Fruit fly (Drosophila melanogaster) whole organism, pupa: ENCODE measurements around the gene CG32631.
A peak's percentile ranks its signal among the peaks of the same experiment; 100 is the strongest.

Source experiments
- CG10348 ChIP-seq: fragments of 200-800 bp; sonication (Bioruptor generic); IDR thresholded peaks from 2 replicates; pipeline ENCODE4 v1.3.6; 2022; ENCODE audit warnings: missing biosample characterization, missing genetic modification characterization
- CG12605 ChIP-seq: fragments of 200-800 bp; sonication (Bioruptor generic); IDR thresholded peaks from 2 replicates; pipeline ENCODE4 v1.3.6; 2022; ENCODE audit warnings: missing biosample characterization, missing genetic modification characterization
- CG13204 ChIP-seq: fragments of 200-800 bp; sonication (Bioruptor generic); optimal IDR thresholded peaks from 2 replicates; lab custom pipeline; 2018; ENCODE audit warnings: missing biosample characterization, mild to moderate bottlenecking, missing genetic modification characterization, moderate library complexity
- CG14655 ChIP-seq: fragments of 200-800 bp; sonication (Bioruptor generic); optimal IDR thresholded peaks from 3 replicates; lab custom pipeline; 2017; ENCODE audit warnings: mild to moderate bottlenecking, missing biosample characterization, missing genetic modification reagents, missing genetic modification characterization
- CG15710 ChIP-seq: fragments of 200-800 bp; sonication (Bioruptor generic); optimal IDR thresholded peaks from 2 replicates; lab custom pipeline; 2018; ENCODE audit warnings: missing biosample characterization, mild to moderate bottlenecking, missing genetic modification characterization, moderate library complexity
- CG17806 ChIP-seq: fragments of 200-800 bp; sonication (Bioruptor generic); optimal IDR thresholded peaks from 2 replicates; lab custom pipeline; 2018; ENCODE audit warnings: missing biosample characterization, mild to moderate bottlenecking, missing genetic modification characterization, moderate library complexity
- CG32121 ChIP-seq: fragments of 200-800 bp; sonication (Bioruptor generic); IDR thresholded peaks from 2 replicates; pipeline ENCODE4 v1.3.6; 2022; ENCODE audit warnings: missing biosample characterization, missing genetic modification characterization
- CG34367 ChIP-seq: fragments of 200-800 bp; sonication (Bioruptor generic); optimal IDR thresholded peaks from 2 replicates; lab custom pipeline; 2018; ENCODE audit warnings: missing biosample characterization, mild to moderate bottlenecking, missing genetic modification characterization
- CG4496 ChIP-seq: fragments of 200-800 bp; sonication (Bioruptor generic); IDR thresholded peaks from 3 replicates; pipeline ENCODE4 v1.3.6; 2022; ENCODE audit warnings: missing biosample characterization, missing genetic modification characterization
- CG8159 ChIP-seq: fragments of 200-800 bp; sonication (Bioruptor generic); optimal IDR thresholded peaks from 3 replicates; lab custom pipeline; 2018; ENCODE audit warnings: missing biosample characterization, mild to moderate bottlenecking, missing genetic modification characterization, moderate library complexity
- CG8301 ChIP-seq: fragments of 200-800 bp; sonication (Bioruptor generic); optimal IDR thresholded peaks from 2 replicates; lab custom pipeline; 2018; ENCODE audit warnings: missing biosample characterization, mild to moderate bottlenecking, missing genetic modification characterization
- CG9948 ChIP-seq: fragments of 200-800 bp; sonication (Bioruptor generic); optimal IDR thresholded peaks from 2 replicates; lab custom pipeline; 2018; ENCODE audit warnings: missing biosample characterization, mild to moderate bottlenecking, missing genetic modification characterization, moderate library complexity
- D1 ChIP-seq: fragments of 200-800 bp; sonication (Bioruptor generic); optimal IDR thresholded peaks from 2 replicates; lab custom pipeline; 2018; ENCODE audit warnings: missing biosample characterization, mild to moderate bottlenecking, missing genetic modification characterization, moderate library complexity
- EcR ChIP-seq: fragments of 200-800 bp; sonication (Bioruptor generic); optimal IDR thresholded peaks from 3 replicates; lab custom pipeline; 2019; ENCODE audit warnings: missing biosample characterization, missing genetic modification characterization, mild to moderate bottlenecking, moderate library complexity, missing genetic modification reagents
- Ets98B ChIP-seq: fragments of 200-800 bp; sonication (Bioruptor generic); IDR thresholded peaks from 2 replicates; pipeline ENCODE4 v1.3.6; 2022; ENCODE audit warnings: missing biosample characterization, missing genetic modification characterization
- Pif1A ChIP-seq: fragments of 200-800 bp; sonication (Bioruptor generic); optimal IDR thresholded peaks from 3 replicates; lab custom pipeline; 2016; ENCODE audit warnings: missing biosample characterization, missing genetic modification characterization
- Pif1B ChIP-seq: fragments of 200-800 bp; sonication (Bioruptor generic); optimal IDR thresholded peaks from 3 replicates; lab custom pipeline; 2016; ENCODE audit warnings: missing biosample characterization, missing genetic modification characterization
- Snoo ChIP-seq: fragments of 200-800 bp; sonication (Bioruptor generic); optimal IDR thresholded peaks from 3 replicates; lab custom pipeline; 2017; ENCODE audit warnings: missing biosample characterization, mild to moderate bottlenecking, missing genetic modification characterization, inconsistent platforms
- fd96Ca ChIP-seq: fragments of 200-800 bp; sonication (Bioruptor generic); IDR thresholded peaks from 3 replicates; pipeline ENCODE4 v1.3.6; 2022; ENCODE audit warnings: missing biosample characterization, missing genetic modification characterization
- gl ChIP-seq: fragments of 200-800 bp; sonication (Bioruptor generic); optimal IDR thresholded peaks from 2 replicates; lab custom pipeline; 2018; ENCODE audit warnings: missing biosample characterization, mild to moderate bottlenecking, missing genetic modification characterization
- rn ChIP-seq: fragments of 200-800 bp; sonication (Bioruptor generic); IDR thresholded peaks from 2 replicates; pipeline ENCODE4 v1.3.6; 2022; ENCODE audit warnings: missing biosample characterization, missing genetic modification characterization

CG32631 gene

DNA sequence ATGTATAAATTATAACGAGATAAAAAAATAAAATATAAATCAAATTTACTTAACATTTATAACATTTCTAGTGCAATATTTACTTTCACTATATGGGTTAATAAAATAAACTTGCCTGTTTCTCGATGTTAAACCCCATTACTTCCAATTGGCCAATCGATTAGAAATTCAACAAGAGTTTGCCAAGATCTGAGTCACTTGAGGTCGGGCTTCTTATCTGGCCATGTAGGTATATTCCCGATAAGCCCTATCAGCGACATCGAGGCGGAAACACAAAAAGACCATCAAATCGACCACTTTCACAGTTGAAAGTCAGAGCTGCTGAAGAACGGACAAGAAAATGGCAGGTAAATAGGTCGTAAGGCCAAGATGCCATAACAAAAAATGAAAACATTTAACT is 5.1 kb downstream of the CG32631 start, which contains the start of gene CG32633:
CG32633 (plus strand) TSS at position 301 of the 400 bp plus-strand sequence.
- TF ChIP-seq Pif1B (no peak), EcR (GFP tag; lab: Kevin White, UChicago) (no peak), CG12605 (GFP tag; lab: Robert Waterston, UW) (no peak), CG8159 (tag; lab: Kevin White, UChicago) (no peak), gl (tag; lab: Kevin White, UChicago) (no peak)
- TF ChIP-seq, all 21 proteins: peak for 0

- TF ChIP-seq D1, result no peak
These were observed 6.8 kb downstream of the CG32631 start for dm6 chrX:13563042-13563441.

dm6 chrX:13563483-13564443 is 7.5 kb downstream of the CG32631 start, which contains the start of the genes CG46311 and Tpst:
Gene CG46311 (plus strand): TSS chrX:13563823.
Gene Tpst (plus strand): TSS chrX:13563823.
- peak; percentile 15 for TF ChIP-seq Snoo
- TF ChIP-seq D1, result no peak
- peak; percentile 22 for TF ChIP-seq EcR (GFP tag; lab: Kevin White, UChicago)
- TF ChIP-seq CG4496 (GFP tag; lab: Robert Waterston, UW), result peak; percentile 41; the same call in 2 of the 3 replicates
- peak; percentile 63; the same call in 1 of the 2 replicates for TF ChIP-seq CG12605 (GFP tag; lab: Robert Waterston, UW)
- TF ChIP-seq CG13204 (GFP tag; lab: Kevin White, UChicago), result peak; percentile 23

dm6 chrX:13565490-13566156 is 9.4 kb downstream of the CG32631 start:
- TF ChIP-seq Ets98B (GFP tag; lab: Robert Waterston, UW), result peak; percentile 55
- no peak for TF ChIP-seq D1
- TF ChIP-seq EcR (GFP tag; lab: Kevin White, UChicago), result no peak
- no peak for TF ChIP-seq gl (tag; lab: Kevin White, UChicago)
- TF ChIP-seq Pif1B, result no peak
- TF ChIP-seq rn, result no peak
- no peak for TF ChIP-seq CG32121 (GFP tag; lab: Robert Waterston, UW)
- peak; percentile 14 for TF ChIP-seq CG9948 (tag; lab: Kevin White, UChicago)
- TF ChIP-seq CG14655 (GFP tag; lab: Kevin White, UChicago), result peak; percentile 51
- peak; percentile 34 for TF ChIP-seq CG15710 (tag; lab: Kevin White, UChicago)
- TF ChIP-seq CG8301, result peak; percentile 21
- no peak for TF ChIP-seq Pif1A
- peak; percentile 13 for TF ChIP-seq CG8159 (tag; lab: Kevin White, UChicago)
- TF ChIP-seq CG10348 (GFP tag; lab: Robert Waterston, UW), result no peak
- TF ChIP-seq fd96Ca (GFP tag; lab: Robert Waterston, UW), result no peak
- TF ChIP-seq CG4496 (GFP tag; lab: Robert Waterston, UW), result no peak
- TF ChIP-seq CG34367 (tag; lab: Kevin White, UChicago), result no peak
- TF ChIP-seq, all 21 proteins: peak for 6

dm6 chrX:13568127-13568526 is 11.9 kb downstream of the CG32631 start:
- TF ChIP-seq Pif1B (peak; percentile 58), CG34367 (tag; lab: Kevin White, UChicago) (no peak), Ets98B (GFP tag; lab: Robert Waterston, UW) (peak; percentile 25; the same call in 1 of the 2 replicates), CG9948 (tag; lab: Kevin White, UChicago) (peak; percentile 14), CG8159 (tag; lab: Kevin White, UChicago) (peak; percentile 47), rn (no peak), fd96Ca (GFP tag; lab: Robert Waterston, UW) (0 out of 3 replicates have a peak, but pooled peaks have one; percentile 13), CG8301 (no peak), CG13204 (GFP tag; lab: Kevin White, UChicago) (no peak), CG15710 (tag; lab: Kevin White, UChicago) (peak; percentile 33), Pif1A (peak; percentile 67), CG4496 (GFP tag; lab: Robert Waterston, UW) (peak; percentile 66; the same call in 2 of the 3 replicates), D1 (no peak), CG10348 (GFP tag; lab: Robert Waterston, UW) (no peak), CG17806 (tag; lab: Kevin White, UChicago) (peak; percentile 26), CG14655 (GFP tag; lab: Kevin White, UChicago) (peak; percentile 33), Snoo (peak; percentile 47), CG12605 (GFP tag; lab: Robert Waterston, UW) (peak; percentile 40; the same call in 1 of the 2 replicates), gl (tag; lab: Kevin White, UChicago) (no peak), CG32121 (GFP tag; lab: Robert Waterston, UW) (peak; percentile 34; the same call in 1 of the 2 replicates), EcR (GFP tag; lab: Kevin White, UChicago) (no peak)

- TF ChIP-seq CG12605 (GFP tag; lab: Robert Waterston, UW) (no peak), CG8159 (tag; lab: Kevin White, UChicago) (no peak), CG9948 (tag; lab: Kevin White, UChicago) (no peak), D1 (no peak), CG14655 (GFP tag; lab: Kevin White, UChicago) (no peak), CG32121 (GFP tag; lab: Robert Waterston, UW) (no peak)
These were observed 12.6 kb downstream of the CG32631 start for dm6 chrX:13568841-13569240.
